Fruit fly (Drosophila melanogaster): Measurements from ENCODE around the gene CG43117.
A peak's percentile ranks its signal among the peaks of the same experiment; 100 is the strongest.

The CG43117 gene

dm6 chr3R:26502907-26503306 lies 48.3 kb downstream of the CG43117 start (continued):
- TF ChIP-seq Ets96B (tag; optimal IDR thresholded peaks at IDR 0.05) (peak; percentile 27), CG15336 (GFP tag; IDR thresholded peaks at IDR 0.05) (no peak), dsx (GFP tag; optimal IDR thresholded peaks at IDR 0.05; ENCODE audit: poor library complexity, severe bottlenecking) (no peak), CG8319 (GFP tag; optimal IDR thresholded peaks at IDR 0.05) (no peak), Ets21C (GFP tag; optimal IDR thresholded peaks at IDR 0.05) (no peak), CG6163 (GFP tag; IDR thresholded peaks at IDR 0.05) (no peak), spab (GFP tag; optimal IDR thresholded peaks at IDR 0.05) (no peak), Hr4 (GFP tag; optimal IDR thresholded peaks at IDR 0.05) (no peak), CG16779 (tag; optimal IDR thresholded peaks at IDR 0.05) (no peak), CG10631 (GFP tag; optimal IDR thresholded peaks at IDR 0.05) (peak; percentile 38), CG11294 (GFP tag; IDR thresholded peaks at IDR 0.05) (no peak), Eip78C (GFP tag) (peak; percentile 74), achi (GFP tag; optimal IDR thresholded peaks at IDR 0.05) (no peak), Sox15 (GFP tag; optimal IDR thresholded peaks at IDR 0.05) (no peak)

- no peak for TF ChIP-seq CG3919 (GFP tag; optimal IDR thresholded peaks at IDR 0.05)
- no peak for TF ChIP-seq spab (GFP tag; optimal IDR thresholded peaks at IDR 0.05)
- no peak for TF ChIP-seq CG6163 (GFP tag; IDR thresholded peaks at IDR 0.05)
- no peak for TF ChIP-seq CG8632 (GFP tag; optimal IDR thresholded peaks at IDR 0.05)
- no peak for TF ChIP-seq Eip78C (GFP tag)
Measured at dm6 chr3R:26503317-26503716, 48.7 kb downstream of the CG43117 start.
